Fruit fly (Drosophila melanogaster): ENCODE data around the gene CG31495.

DNA sequence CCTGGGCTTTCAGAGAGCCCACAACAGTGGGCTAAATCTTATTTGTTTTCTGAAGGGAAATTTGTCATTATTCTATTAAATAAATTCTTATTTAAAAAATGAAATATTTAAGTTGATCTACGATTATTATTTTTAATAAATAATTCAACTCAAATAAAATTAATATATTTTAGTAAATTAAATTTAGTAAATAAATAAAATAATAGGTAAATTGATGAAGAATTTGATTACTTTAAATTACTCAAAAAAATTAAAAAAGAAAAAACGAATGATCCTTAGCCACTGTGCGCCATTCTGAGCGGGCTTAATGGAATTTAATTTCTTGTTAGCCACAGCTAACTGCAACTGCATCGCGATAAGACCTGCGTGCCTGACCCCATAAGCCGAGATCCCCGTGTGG lies 8.5 kb upstream of the CG31495 start:
- TF ChIP-seq Crg-1 (GFP tag; optimal IDR thresholded peaks at IDR 0.05), result no peak
- no peak for TF ChIP-seq pad (GFP tag; optimal IDR thresholded peaks at IDR 0.05)
- TF ChIP-seq cic (GFP tag; optimal IDR thresholded peaks at IDR 0.05), result no peak
- TF ChIP-seq CG5204 (GFP tag; optimal IDR thresholded peaks at IDR 0.05), result no peak
